Worm (Caenorhabditis elegans): ENCODE data around the gene sax-7.

sax-7 gene

DNA sequence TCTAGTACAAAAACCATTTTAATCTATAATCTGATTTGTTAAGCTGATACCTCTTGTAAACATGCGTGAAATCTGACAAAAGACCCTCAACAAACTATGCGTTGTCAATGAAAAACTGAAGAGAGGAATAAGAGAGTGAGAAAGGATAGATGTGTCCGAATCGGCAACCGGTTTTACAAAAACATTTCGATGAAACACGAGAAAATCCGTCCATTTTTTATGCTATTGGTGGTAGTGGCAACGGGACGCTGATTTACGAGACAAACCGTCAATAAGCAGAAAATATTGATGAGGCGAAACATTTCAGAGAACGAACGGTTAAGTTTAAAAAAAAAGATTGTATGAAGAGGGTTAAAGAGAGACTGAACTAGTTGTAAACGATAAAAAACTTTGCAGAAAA lies 20.5 kb upstream of the sax-7 start (continued):
- TF ChIP-seq mes-2 (tag; optimal IDR thresholded peaks at IDR 0.05; ENCODE audit: poor library complexity, severe bottlenecking) (no peak), unc-62 (GFP tag; optimal IDR thresholded peaks at IDR 0.05 in 1 of 2) (peak in 1 of 2 experiments; percentile 97), unc-62 (tag; optimal IDR thresholded peaks at IDR 0.05) (no peak), lin-13 (GFP tag; optimal IDR thresholded peaks at IDR 0.05) (no peak), dmd-6 (GFP tag; IDR thresholded peaks at IDR 0.05) (peak; percentile 38; the same call in 1 of the 2 replicates), mxl-3 (GFP tag; optimal IDR thresholded peaks at IDR 0.05) (peak; percentile 54), hlh-11 (tag; optimal IDR thresholded peaks at IDR 0.05) (peak; percentile 77), dve-1 (tag; optimal IDR thresholded peaks at IDR 0.05; ENCODE audit: insufficient read depth) (peak; percentile 34), fos-1 (tag; optimal IDR thresholded peaks at IDR 0.05) (no peak), lin-38 (GFP tag; IDR thresholded peaks at IDR 0.05) (no peak), tag-97 (GFP tag; IDR thresholded peaks at IDR 0.05) (no peak), tra-1 (GFP tag; IDR thresholded peaks at IDR 0.05) (peak; percentile 61; the same call in 1 of the 2 replicates)

DNA sequence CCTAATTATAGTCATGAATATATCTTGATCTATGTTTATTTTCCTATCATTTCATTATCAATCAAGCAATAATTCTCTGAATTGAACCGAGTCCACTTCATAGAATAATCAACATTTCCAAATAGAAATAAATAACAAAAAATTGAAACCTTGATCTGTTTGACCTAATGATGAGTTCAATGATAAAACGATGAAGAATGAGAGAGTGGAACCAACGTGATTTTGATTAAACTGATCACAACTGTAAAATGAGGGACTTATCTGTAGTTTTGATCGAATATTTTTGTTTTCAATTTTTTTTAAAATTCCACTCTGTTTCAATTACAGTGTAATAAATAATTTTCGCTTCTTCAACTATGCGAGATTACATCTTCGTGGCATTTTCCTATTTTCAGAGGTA lies 19.6 kb upstream of the sax-7 start:
- no peak for TF ChIP-seq nhr-42 (GFP tag; IDR thresholded peaks at IDR 0.05)
- TF ChIP-seq lir-3 (tag; optimal IDR thresholded peaks at IDR 0.05): no peak
- TF ChIP-seq F10B5.3 (tag; optimal IDR thresholded peaks at IDR 0.05): no peak
- TF ChIP-seq madf-5 (GFP tag; IDR thresholded peaks at IDR 0.05): no peak
- peak; percentile 19 for TF ChIP-seq nhr-25 (tag; optimal IDR thresholded peaks at IDR 0.05; ENCODE audit: borderline replicate concordance, insufficient read depth)
- TF ChIP-seq mdl-1 (tag; optimal IDR thresholded peaks at IDR 0.05): peak in 1 of 2 experiments; percentile 37
- TF ChIP-seq nhr-28 (tag; optimal IDR thresholded peaks at IDR 0.05): peak; percentile 40
- no peak for TF ChIP-seq unc-62 (GFP tag; optimal IDR thresholded peaks at IDR 0.05 in 1 of 2)
- no peak for TF ChIP-seq unc-62 (tag; optimal IDR thresholded peaks at IDR 0.05)
- no peak for TF ChIP-seq ces-1 (GFP tag; optimal IDR thresholded peaks at IDR 0.05)
- no peak for TF ChIP-seq sdz-12 (GFP tag; optimal IDR thresholded peaks at IDR 0.05)
- no peak for TF ChIP-seq jun-1 (tag; optimal IDR thresholded peaks at IDR 0.05)
- no peak for TF ChIP-seq pha-4 (GFP tag; IDR thresholded peaks at IDR 0.05)
- TF ChIP-seq pha-4 (tag; optimal IDR thresholded peaks at IDR 0.05): no peak
- no peak for TF ChIP-seq R02D3.7 (tag; optimal IDR thresholded peaks at IDR 0.05)
- no peak for TF ChIP-seq cey-2 (tag; optimal IDR thresholded peaks at IDR 0.05; ENCODE audit: borderline replicate concordance, insufficient read depth)
- TF ChIP-seq dve-1 (tag; optimal IDR thresholded peaks at IDR 0.05; ENCODE audit: insufficient read depth): no peak
- no peak for TF ChIP-seq nhr-76 (tag; optimal IDR thresholded peaks at IDR 0.05)
- TF ChIP-seq ceh-28 (tag; optimal IDR thresholded peaks at IDR 0.05): no peak
- TF ChIP-seq tra-1 (GFP tag; IDR thresholded peaks at IDR 0.05): no peak
- TF ChIP-seq zag-1 (tag; optimal IDR thresholded peaks at IDR 0.05): no peak
- peak; percentile 20 for TF ChIP-seq mxl-3 (GFP tag; optimal IDR thresholded peaks at IDR 0.05)
- TF ChIP-seq Y5F2A.4 (GFP tag; optimal IDR thresholded peaks at IDR 0.05): no peak

DNA sequence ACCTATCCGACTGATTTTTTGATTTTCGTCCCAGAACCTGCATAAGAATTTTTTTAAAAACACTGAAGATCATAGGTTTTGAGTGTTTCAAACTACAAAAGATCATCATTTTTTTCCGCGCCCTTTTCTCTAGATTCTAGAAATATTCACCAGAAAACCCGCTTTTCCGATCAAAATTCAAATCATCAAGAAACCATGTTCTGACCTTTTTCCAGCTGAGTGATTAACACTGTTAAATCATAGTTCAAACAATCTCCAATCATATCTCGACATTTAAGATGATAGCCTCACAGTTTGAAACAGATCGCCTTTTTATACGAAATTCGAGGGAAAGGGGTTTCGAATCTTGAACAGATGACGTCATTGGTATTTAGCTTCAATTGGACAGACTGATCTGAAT lies 18.7 kb upstream of the sax-7 start:
- TF ChIP-seq php-3 (GFP tag; IDR thresholded peaks at IDR 0.05): no peak
- TF ChIP-seq nhr-28 (tag; optimal IDR thresholded peaks at IDR 0.05): peak; percentile 54
- peak in 1 of 2 experiments; percentile 40 for TF ChIP-seq mdl-1 (tag; optimal IDR thresholded peaks at IDR 0.05)
- peak; percentile 0 for TF ChIP-seq nhr-76 (tag; optimal IDR thresholded peaks at IDR 0.05)
- no peak for TF ChIP-seq lin-38 (GFP tag; IDR thresholded peaks at IDR 0.05)
- peak; percentile 62 for TF ChIP-seq nhr-48 (tag; optimal IDR thresholded peaks at IDR 0.05)
- TF ChIP-seq nhr-25 (tag; optimal IDR thresholded peaks at IDR 0.05; ENCODE audit: borderline replicate concordance, insufficient read depth): peak; percentile 19
- peak; percentile 17 for TF ChIP-seq hlh-11 (tag; optimal IDR thresholded peaks at IDR 0.05)

DNA sequence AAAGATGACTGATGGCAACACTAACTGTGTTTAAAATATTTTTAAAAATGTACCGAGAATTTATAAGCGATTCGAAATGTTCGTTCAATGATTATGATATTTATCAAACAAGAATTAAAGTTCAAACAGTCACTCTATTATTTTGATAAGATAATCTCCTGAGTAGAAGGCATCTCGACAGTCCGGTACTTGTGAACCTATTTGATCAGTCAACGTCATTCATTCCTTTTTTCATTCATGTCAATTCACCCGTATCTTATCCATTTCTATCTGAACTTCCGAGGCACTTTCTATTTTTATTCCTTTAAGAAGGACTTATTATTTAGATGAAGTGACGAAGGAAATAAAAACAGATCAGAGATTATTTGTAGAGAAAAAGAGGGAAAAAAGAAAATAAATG lies 17.9 kb upstream of the sax-7 start, which contains the start of gene nhr-258:
TSS of gene nhr-258 (plus strand) at position 365 of the 400 bp plus-strand sequence.
- no peak for TF ChIP-seq attf-4 (tag; optimal IDR thresholded peaks at IDR 0.05)
- no peak for TF ChIP-seq lin-29 (GFP tag; IDR thresholded peaks at IDR 0.05)
- no peak for TF ChIP-seq ceh-82 (tag; optimal IDR thresholded peaks at IDR 0.05)
- TF ChIP-seq aha-1 (tag): peak; percentile 30
- TF ChIP-seq mes-2 (tag; optimal IDR thresholded peaks at IDR 0.05; ENCODE audit: poor library complexity, severe bottlenecking): no peak
- no peak for TF ChIP-seq mep-1 (tag; optimal IDR thresholded peaks at IDR 0.05)
- no peak for TF ChIP-seq nhr-76 (tag; optimal IDR thresholded peaks at IDR 0.05)
- no peak for TF ChIP-seq php-3 (GFP tag; IDR thresholded peaks at IDR 0.05)
- TF ChIP-seq nhr-102 (tag; optimal IDR thresholded peaks at IDR 0.05): no peak
- peak; percentile 32; the same call in 1 of the 2 replicates for TF ChIP-seq dmd-6 (GFP tag; IDR thresholded peaks at IDR 0.05)
- TF ChIP-seq ceh-62 (tag; optimal IDR thresholded peaks at IDR 0.05): no peak
- no peak for TF ChIP-seq lim-7 (GFP tag; IDR thresholded peaks at IDR 0.05)
- no peak for TF ChIP-seq tag-97 (GFP tag; IDR thresholded peaks at IDR 0.05)
- peak; percentile 25 for TF ChIP-seq nhr-28 (tag; optimal IDR thresholded peaks at IDR 0.05)
- no peak for TF ChIP-seq dmd-8 (GFP tag; IDR thresholded peaks at IDR 0.05)
- TF ChIP-seq zip-2 (tag; optimal IDR thresholded peaks at IDR 0.05): no peak
